Fruit fly (Drosophila melanogaster): ENCODE measurements around the gene eIF4E4.

Gene eIF4E4

dm6 chr3L:6688920-6689319 lies 23.5 kb upstream of the eIF4E4 start:
- TF ChIP-seq fd102C (GFP tag; optimal IDR thresholded peaks at IDR 0.05) = no peak
- TF ChIP-seq CG18011 (GFP tag; optimal IDR thresholded peaks at IDR 0.05) = peak; percentile 74
- peak; percentile 97 for TF ChIP-seq CG10979 (tag; optimal IDR thresholded peaks at IDR 0.05)
- peak; percentile 38 for TF ChIP-seq pita (GFP tag; optimal IDR thresholded peaks at IDR 0.05)
- TF ChIP-seq grn (GFP tag; optimal IDR thresholded peaks at IDR 0.05) = peak; percentile 77
- TF ChIP-seq E2f2 (GFP tag; IDR thresholded peaks at IDR 0.05) = 0 out of 2 replicates have a peak, but pooled peaks have one; percentile 11
- TF ChIP-seq abd-A (tag; optimal IDR thresholded peaks at IDR 0.05) = peak; percentile 46
- TF ChIP-seq C15 (GFP tag; IDR thresholded peaks at IDR 0.05) = no peak
- no peak for TF ChIP-seq Rx (GFP tag; IDR thresholded peaks at IDR 0.05)
- TF ChIP-seq nom (GFP tag; optimal IDR thresholded peaks at IDR 0.05) = no peak
- no peak for TF ChIP-seq pum (GFP tag; optimal IDR thresholded peaks at IDR 0.05)
- no peak for TF ChIP-seq Xbp1 (GFP tag; optimal IDR thresholded peaks at IDR 0.05)
- TF ChIP-seq CTCF (GFP tag; optimal IDR thresholded peaks at IDR 0.05) = peak; percentile 93
- peak; percentile 11 for TF ChIP-seq Ets97D (GFP tag; optimal IDR thresholded peaks at IDR 0.05)
- TF ChIP-seq Gug (GFP tag; IDR thresholded peaks at IDR 0.05) = no peak
- no peak for TF ChIP-seq Stat92E (GFP tag; optimal IDR thresholded peaks at IDR 0.05)
- no peak for TF ChIP-seq CG3838 (GFP tag; optimal IDR thresholded peaks at IDR 0.05)
- no peak for TF ChIP-seq CG10543 (GFP tag; optimal IDR thresholded peaks at IDR 0.05)
- TF ChIP-seq Dip3 (GFP tag; optimal IDR thresholded peaks at IDR 0.05) = no peak
- no peak for TF ChIP-seq CG8281 (tag; optimal IDR thresholded peaks at IDR 0.05)
- peak; percentile 37; the same call in 1 of the 2 replicates for TF ChIP-seq CG13287 (GFP tag; IDR thresholded peaks at IDR 0.05; ENCODE audit: partially characterized antibody)
- TF ChIP-seq CG8290 (GFP tag; optimal IDR thresholded peaks at IDR 0.05) = no peak
- TF ChIP-seq CG8290 (tag; optimal IDR thresholded peaks at IDR 0.05) = peak in 1 of 2 experiments; percentile 36
- no peak for TF ChIP-seq Max (GFP tag; optimal IDR thresholded peaks at IDR 0.05)
- TF ChIP-seq CG10366 (GFP tag; IDR thresholded peaks at IDR 0.05) = no peak
- TF ChIP-seq Dip2 (GFP tag; IDR thresholded peaks at IDR 0.05) = peak; percentile 84
- no peak for TF ChIP-seq lbe (GFP tag; optimal IDR thresholded peaks at IDR 0.05)
- TF ChIP-seq hth (optimal IDR thresholded peaks at IDR 0.05) = no peak
- TF ChIP-seq stwl (tag; optimal IDR thresholded peaks at IDR 0.05) = no peak

DNA sequence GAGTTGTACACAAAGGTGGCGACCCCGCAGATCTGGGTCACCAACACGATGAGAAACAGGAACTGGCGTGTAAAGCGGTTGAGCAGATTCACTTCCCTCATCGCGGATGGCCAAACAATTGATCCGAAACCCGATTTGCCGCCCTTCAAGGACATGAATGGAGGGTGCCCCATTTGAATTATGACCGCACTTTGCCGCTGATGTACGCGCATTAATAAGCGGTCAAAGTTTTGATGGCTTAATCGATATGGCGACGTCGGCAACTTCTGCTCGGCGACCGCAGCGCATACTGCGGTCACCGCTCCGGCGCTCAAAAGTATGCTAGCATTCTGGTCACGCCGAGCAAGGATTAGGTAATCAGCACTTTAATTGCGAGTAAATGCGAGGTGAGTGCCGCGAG lies 2.3 kb upstream of the eIF4E4 start, which contains the start of gene Grl65a:
Gene Grl65a (minus strand): TSS at position 101 of the 400 bp plus-strand sequence.
- TF ChIP-seq CG3163 (GFP tag; optimal IDR thresholded peaks at IDR 0.05) (no peak), dysf (GFP tag; IDR thresholded peaks at IDR 0.05) (no peak), GATAe (GFP tag; conservative IDR thresholded peaks at IDR 0.05) (no peak)

- TF ChIP-seq Awh (GFP tag; IDR thresholded peaks at IDR 0.05) (no peak), Oaz (GFP tag; IDR thresholded peaks at IDR 0.05) (0 out of 2 replicates have a peak, but pooled peaks have one; percentile 19), Deaf1 (tag; optimal IDR thresholded peaks at IDR 0.05) (peak; percentile 67), Jarid2 (GFP tag; optimal IDR thresholded peaks at IDR 0.05) (peak; percentile 44), mld (GFP tag; IDR thresholded peaks at IDR 0.05; ENCODE audit: partially characterized antibody) (no peak), Trl (optimal IDR thresholded peaks at IDR 0.05) (peak; percentile 55 to 67), Trl (GFP tag; optimal IDR thresholded peaks at IDR 0.05) (no peak), seq (GFP tag; IDR thresholded peaks at IDR 0.05) (peak; percentile 8; the same call in 1 of the 2 replicates), CG17385 (GFP tag; optimal IDR thresholded peaks at IDR 0.05) (no peak), HLH3B (GFP tag; IDR thresholded peaks at IDR 0.05) (no peak), Vsx1 (GFP tag; optimal IDR thresholded peaks at IDR 0.05) (no peak), CG8765 (GFP tag; IDR thresholded peaks at IDR 0.05) (peak; percentile 66; the same call in 1 of the 2 replicates), Chrac-16 (GFP tag; optimal IDR thresholded peaks at IDR 0.05) (no peak), abd-A (tag; optimal IDR thresholded peaks at IDR 0.05) (peak; percentile 26)
These were observed 41.7 kb downstream of the eIF4E4 start, which contains the start of gene GluRIA for dm6 chr3L:6623669-6624204. GluRIA (plus strand) TSS chr3L:6624032.

All from whole organism, embryonic.